ENCODE assay signal across 5 fruit fly cellular contexts in the genomic region with DNA sequence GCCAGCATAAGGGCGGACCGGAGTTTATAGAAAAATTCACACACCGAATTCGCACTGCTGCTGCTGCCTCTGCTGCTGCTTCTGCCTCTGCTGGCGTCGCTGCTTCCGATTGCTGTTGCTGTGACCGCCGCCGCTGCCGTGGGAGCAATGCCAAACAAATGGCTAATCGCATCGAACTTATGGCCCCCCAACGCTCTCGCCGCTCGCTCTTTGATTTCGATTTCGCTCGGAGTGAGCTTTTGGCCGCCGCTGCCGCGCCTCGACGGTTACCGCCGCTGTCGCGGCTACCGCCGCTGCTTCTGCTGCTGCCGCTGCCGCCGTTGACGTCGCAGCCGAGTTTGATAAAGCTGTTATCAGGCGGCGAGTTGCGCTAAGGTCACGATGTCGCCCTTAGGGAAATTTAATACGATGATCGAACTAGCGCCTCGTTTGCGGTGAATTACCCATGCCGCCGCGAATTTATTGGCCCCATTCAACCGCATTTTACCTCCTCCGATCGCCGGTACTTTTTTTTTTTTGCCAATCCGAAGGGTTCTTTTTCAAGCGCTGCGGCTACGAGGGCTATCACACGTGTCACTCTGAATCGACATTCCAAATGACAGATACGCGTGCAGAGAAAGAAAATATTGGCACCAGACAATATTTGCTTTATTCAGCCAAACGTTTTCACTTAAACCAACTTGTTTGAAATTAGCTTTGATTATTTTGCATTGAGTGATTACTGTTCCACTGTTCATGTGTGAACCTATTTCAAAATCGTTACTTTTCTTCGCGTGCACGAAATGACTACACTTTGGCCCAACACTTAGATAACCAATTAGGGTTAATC.
A peak's percentile ranks its signal among the peaks of the same experiment; 100 is the strongest.
TF ChIP-seq lines count a peak whose summit lies in the region.

No protein-coding gene starts in this region.

- no peak for TF ChIP-seq CTCF in whole organism, embryonic (GFP tag; optimal IDR thresholded peaks at IDR 0.05; lab: Kevin White, UChicago)

TF ChIP-seq in whole organism, adult, 20 proteins besides CTCF, POLR2A, EP300 and RAD21:
- TF ChIP-seq Mnt (GFP tag; optimal IDR thresholded peaks at IDR 0.05; lab: Kevin White, UChicago) (peak; percentile 47), bab1 (GFP tag; optimal IDR thresholded peaks at IDR 0.05; lab: Kevin White, UChicago) (no peak), cic (GFP tag; optimal IDR thresholded peaks at IDR 0.05; lab: Kevin White, UChicago) (no peak), CG33017 (tag; optimal IDR thresholded peaks at IDR 0.05; lab: Kevin White, UChicago) (peak; percentile 72), CG1620 (GFP tag; optimal IDR thresholded peaks at IDR 0.05; lab: Kevin White, UChicago) (no peak), CG5204 (GFP tag; optimal IDR thresholded peaks at IDR 0.05; lab: Kevin White, UChicago) (no peak), CG11617 (GFP tag; optimal IDR thresholded peaks at IDR 0.05; lab: Kevin White, UChicago) (peak; percentile 54), pad (GFP tag; optimal IDR thresholded peaks at IDR 0.05; lab: Kevin White, UChicago) (peak; percentile 17), toe (GFP tag; optimal IDR thresholded peaks at IDR 0.05; lab: Kevin White, UChicago) (no peak), CG7101 (tag; optimal IDR thresholded peaks at IDR 0.05; lab: Kevin White, UChicago) (peak; percentile 72), CG14711 (tag; optimal IDR thresholded peaks at IDR 0.05; lab: Kevin White, UChicago) (peak; percentile 66), CG12768 (GFP tag; optimal IDR thresholded peaks at IDR 0.05; lab: Kevin White, UChicago) (peak; percentile 59), Hr96 (GFP tag; optimal IDR thresholded peaks at IDR 0.05; lab: Kevin White, UChicago) (peak; percentile 17), tj (GFP tag; optimal IDR thresholded peaks at IDR 0.05; lab: Kevin White, UChicago) (no peak), kay (GFP tag; lab: Kevin White, UChicago; ENCODE audit: borderline replicate concordance) (peak; percentile 59), CG7045 (GFP tag; optimal IDR thresholded peaks at IDR 0.05; lab: Kevin White, UChicago) (no peak)

TF ChIP-seq in whole organism, embryonic, 481 proteins besides CTCF, POLR2A, EP300 and RAD21 (continues in another document):
- TF ChIP-seq Rx (GFP tag; IDR thresholded peaks at IDR 0.05; lab: Robert Waterston, UW): peak; percentile 64
- no peak for TF ChIP-seq vfl (GFP tag; optimal IDR thresholded peaks at IDR 0.05; lab: Kevin White, UChicago)
- peak; percentile 77 for TF ChIP-seq eyg (GFP tag; optimal IDR thresholded peaks at IDR 0.05; lab: Kevin White, UChicago)
- peak; percentile 69; the same call in 1 of the 2 replicates for TF ChIP-seq ham (GFP tag; IDR thresholded peaks at IDR 0.05; lab: Robert Waterston, UW)
- TF ChIP-seq CG34376 (GFP tag; optimal IDR thresholded peaks at IDR 0.05; lab: Kevin White, UChicago): no peak
- TF ChIP-seq gfzf (GFP tag; optimal IDR thresholded peaks at IDR 0.05; lab: Kevin White, UChicago): no peak
- peak; percentile 59 for TF ChIP-seq CG18619 (GFP tag; optimal IDR thresholded peaks at IDR 0.05; lab: Kevin White, UChicago)
- peak; percentile 91 for TF ChIP-seq Rfx (GFP tag; IDR thresholded peaks at IDR 0.05; lab: Robert Waterston, UW)
- TF ChIP-seq CG9797 (GFP tag; optimal IDR thresholded peaks at IDR 0.05; lab: Kevin White, UChicago): no peak
- TF ChIP-seq CG17359 (tag; optimal IDR thresholded peaks at IDR 0.05; lab: Kevin White, UChicago): peak; percentile 63
- peak; percentile 67 for TF ChIP-seq PHDP (tag; optimal IDR thresholded peaks at IDR 0.05; lab: Kevin White, UChicago)
- peak; percentile 1 for TF ChIP-seq Fer2 (tag; optimal IDR thresholded peaks at IDR 0.05; lab: Kevin White, UChicago)
- peak; percentile 40 for TF ChIP-seq CG15011 (GFP tag; optimal IDR thresholded peaks at IDR 0.05; lab: Kevin White, UChicago)
- no peak for TF ChIP-seq Lim3 (GFP tag; IDR thresholded peaks at IDR 0.05; lab: Robert Waterston, UW)
- no peak for TF ChIP-seq dmrt11E (tag; optimal IDR thresholded peaks at IDR 0.05; lab: Kevin White, UChicago)
- TF ChIP-seq Awh (GFP tag; IDR thresholded peaks at IDR 0.05; lab: Robert Waterston, UW): peak; percentile 73; the same call in 1 of the 2 replicates

TF ChIP-seq in whole organism, prepupa, 60 proteins besides CTCF, POLR2A, EP300 and RAD21 (continues in another document):
- no peak for TF ChIP-seq CG3919 (GFP tag; optimal IDR thresholded peaks at IDR 0.05; lab: Kevin White, UChicago)
- no peak for TF ChIP-seq CG34406 (GFP tag; optimal IDR thresholded peaks at IDR 0.05; lab: Kevin White, UChicago)
- no peak for TF ChIP-seq Ets21C (GFP tag; optimal IDR thresholded peaks at IDR 0.05; lab: Kevin White, UChicago)
- TF ChIP-seq esn (GFP tag; optimal IDR thresholded peaks at IDR 0.05; lab: Kevin White, UChicago): peak; percentile 27
- TF ChIP-seq Hr39 (GFP tag; optimal IDR thresholded peaks at IDR 0.05; lab: Kevin White, UChicago): peak; percentile 49
- no peak for TF ChIP-seq CG6854 (GFP tag; optimal IDR thresholded peaks at IDR 0.05; lab: Kevin White, UChicago)
- no peak for TF ChIP-seq OdsH (GFP tag; optimal IDR thresholded peaks at IDR 0.05; lab: Kevin White, UChicago)
- no peak for TF ChIP-seq CG3032 (tag; optimal IDR thresholded peaks at IDR 0.05; lab: Kevin White, UChicago)
- TF ChIP-seq net (GFP tag; optimal IDR thresholded peaks at IDR 0.05; lab: Kevin White, UChicago): no peak
- TF ChIP-seq Hr4 (GFP tag; optimal IDR thresholded peaks at IDR 0.05; lab: Kevin White, UChicago): no peak
- TF ChIP-seq CG9139 (GFP tag; optimal IDR thresholded peaks at IDR 0.05; lab: Kevin White, UChicago): no peak
- TF ChIP-seq CG11902 (GFP tag; optimal IDR thresholded peaks at IDR 0.05; lab: Kevin White, UChicago): no peak
- no peak for TF ChIP-seq CG6792 (GFP tag; optimal IDR thresholded peaks at IDR 0.05; lab: Kevin White, UChicago)
- TF ChIP-seq Eip78C (GFP tag; lab: Kevin White, UChicago): no peak
- no peak for TF ChIP-seq CG6808 (GFP tag; optimal IDR thresholded peaks at IDR 0.05; lab: Kevin White, UChicago)
- no peak for TF ChIP-seq dsx (GFP tag; optimal IDR thresholded peaks at IDR 0.05; lab: Kevin White, UChicago; ENCODE audit: poor library complexity, severe bottlenecking)
- no peak for TF ChIP-seq Ets96B (tag; optimal IDR thresholded peaks at IDR 0.05; lab: Kevin White, UChicago)
- TF ChIP-seq CG1621 (tag; optimal IDR thresholded peaks at IDR 0.05; lab: Kevin White, UChicago): no peak

TF ChIP-seq in whole organism, pupa, 21 proteins besides CTCF, POLR2A, EP300 and RAD21:
- TF ChIP-seq rn (GFP tag; IDR thresholded peaks at IDR 0.05; lab: Robert Waterston, UW) (no peak), CG34367 (tag; optimal IDR thresholded peaks at IDR 0.05; lab: Kevin White, UChicago) (no peak), CG12605 (GFP tag; IDR thresholded peaks at IDR 0.05; lab: Robert Waterston, UW) (no peak), fd96Ca (GFP tag; IDR thresholded peaks at IDR 0.05; lab: Robert Waterston, UW) (0 out of 3 replicates have a peak, but pooled peaks have one; percentile 16)

TF ChIP-seq in whole organism, wandering third instar larva, 38 proteins besides CTCF, POLR2A, EP300 and RAD21:
- no peak for TF ChIP-seq sage (GFP tag; optimal IDR thresholded peaks at IDR 0.05; lab: Kevin White, UChicago)
- peak; percentile 25 for TF ChIP-seq Dif (GFP tag; optimal IDR thresholded peaks at IDR 0.05; lab: Kevin White, UChicago; ENCODE audit: partially characterized antibody)
- peak; percentile 8 for TF ChIP-seq OdsH (GFP tag; optimal IDR thresholded peaks at IDR 0.05; lab: Kevin White, UChicago)
- TF ChIP-seq brk (GFP tag; optimal IDR thresholded peaks at IDR 0.05; lab: Kevin White, UChicago): no peak
- peak; percentile 33 for TF ChIP-seq rgr (GFP tag; optimal IDR thresholded peaks at IDR 0.05; lab: Kevin White, UChicago)
- peak; percentile 52 for TF ChIP-seq h (GFP tag; optimal IDR thresholded peaks at IDR 0.05; lab: Kevin White, UChicago)
- TF ChIP-seq HLH106 (tag; optimal IDR thresholded peaks at IDR 0.05; lab: Kevin White, UChicago): peak; percentile 22
- peak in 1 of 2 experiments; percentile 36 for TF ChIP-seq foxo (GFP tag; optimal IDR thresholded peaks at IDR 0.05; lab: Kevin White, UChicago)
- no peak for TF ChIP-seq CG32264 (GFP tag; optimal IDR thresholded peaks at IDR 0.05; lab: Kevin White, UChicago)
- peak; percentile 15 for TF ChIP-seq ey (GFP tag; optimal IDR thresholded peaks at IDR 0.05; lab: Kevin White, UChicago)
- TF ChIP-seq dl (GFP tag; optimal IDR thresholded peaks at IDR 0.05; lab: Kevin White, UChicago; ENCODE audit: insufficient read depth in 1 of 2, partially characterized antibody in 2 of 2): peak in 1 of 2 experiments; percentile 17
- TF ChIP-seq fru (GFP tag; optimal IDR thresholded peaks at IDR 0.05; lab: Kevin White, UChicago): peak; percentile 61
- peak; percentile 39 for TF ChIP-seq Hnf4 (GFP tag; optimal IDR thresholded peaks at IDR 0.05; lab: Kevin White, UChicago)
